Worm (Caenorhabditis elegans): ENCODE data around the gene C31H1.2.

C31H1.2 gene

DNA sequence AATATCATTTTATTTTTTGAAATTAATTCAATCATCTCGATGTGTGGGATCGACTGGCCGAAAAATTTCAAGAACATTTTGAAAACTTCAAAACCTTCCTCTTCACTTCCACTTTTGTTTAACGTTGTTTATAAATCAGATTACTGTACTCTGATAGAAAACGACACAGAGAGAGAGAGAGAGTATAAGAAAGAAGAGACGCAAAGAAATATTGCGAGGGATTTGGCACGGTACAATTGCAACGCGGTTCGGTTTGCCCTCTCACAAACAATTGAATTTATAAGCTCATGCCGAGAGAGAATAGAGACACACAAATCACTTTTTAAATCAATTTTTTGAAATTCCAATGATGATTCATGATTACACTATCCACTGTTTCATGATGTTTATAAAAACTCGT lies 15.3 kb downstream of the C31H1.2 start:
- TF ChIP-seq ceh-82 (tag; optimal IDR thresholded peaks at IDR 0.05) (no peak), mdl-1 (tag; optimal IDR thresholded peaks at IDR 0.05) (no peak), daf-16 (GFP tag; optimal IDR thresholded peaks at IDR 0.05) (no peak), daf-16 (tag; optimal IDR thresholded peaks at IDR 0.05) (no peak), dmd-9 (GFP tag; IDR thresholded peaks at IDR 0.05) (no peak), zfp-2 (tag; optimal IDR thresholded peaks at IDR 0.05) (no peak), dmd-6 (GFP tag; IDR thresholded peaks at IDR 0.05) (no peak), zip-2 (tag; optimal IDR thresholded peaks at IDR 0.05) (no peak), dmd-8 (GFP tag; IDR thresholded peaks at IDR 0.05) (no peak), cey-2 (tag; optimal IDR thresholded peaks at IDR 0.05; ENCODE audit: borderline replicate concordance, insufficient read depth) (no peak), tag-97 (GFP tag; IDR thresholded peaks at IDR 0.05) (no peak), nhr-10 (tag; optimal IDR thresholded peaks at IDR 0.05) (no peak), nhr-6 (tag; optimal IDR thresholded peaks at IDR 0.05) (no peak), hif-1 (tag; optimal IDR thresholded peaks at IDR 0.05) (no peak), lir-3 (tag; optimal IDR thresholded peaks at IDR 0.05) (no peak)

DNA sequence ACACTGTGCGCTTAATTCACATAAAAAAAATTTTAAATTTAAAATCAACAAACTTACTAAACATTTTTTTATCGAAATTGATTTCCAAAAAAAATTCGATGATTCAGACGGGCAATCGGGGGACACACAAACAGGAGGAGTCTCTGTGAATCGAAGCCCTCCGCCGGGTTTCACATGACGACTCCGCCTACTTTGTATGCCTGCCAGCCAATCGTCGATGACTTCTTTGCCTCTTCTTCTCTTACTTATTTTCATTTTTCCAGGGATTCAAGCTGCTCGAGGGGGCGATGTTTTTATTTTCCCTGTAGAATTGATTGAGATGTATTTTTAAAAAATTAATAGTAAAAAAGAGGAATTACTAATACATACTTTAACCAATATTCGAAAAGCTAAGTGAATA lies 15.8 kb downstream of the C31H1.2 start, which contains the start of gene lntl-1:
Gene lntl-1, minus strand, starts transcription at position 185 of the 400 bp plus-strand sequence.
- TF ChIP-seq rbr-2 (tag; optimal IDR thresholded peaks at IDR 0.05) = no peak
- no peak for TF ChIP-seq ceh-62 (tag; optimal IDR thresholded peaks at IDR 0.05)
- TF ChIP-seq unc-130 (GFP tag; optimal IDR thresholded peaks at IDR 0.05) = no peak
- no peak for TF ChIP-seq dve-1 (tag; optimal IDR thresholded peaks at IDR 0.05; ENCODE audit: insufficient read depth)
- TF ChIP-seq lin-29 (GFP tag; IDR thresholded peaks at IDR 0.05) = no peak
- TF ChIP-seq mxl-3 (GFP tag; optimal IDR thresholded peaks at IDR 0.05) = no peak
- TF ChIP-seq hlh-30 (tag; optimal IDR thresholded peaks at IDR 0.05; ENCODE audit: insufficient read depth) = peak; percentile 33
- peak in 1 of 2 experiments; percentile 27 for TF ChIP-seq lsy-2 (tag; optimal IDR thresholded peaks at IDR 0.05)

- no peak for TF ChIP-seq nhr-77 (tag; optimal IDR thresholded peaks at IDR 0.05)
- TF ChIP-seq rbr-2 (tag; optimal IDR thresholded peaks at IDR 0.05) = no peak
- no peak for TF ChIP-seq F49E8.2 (tag; optimal IDR thresholded peaks at IDR 0.05; ENCODE audit: borderline replicate concordance)
- TF ChIP-seq egl-43 (GFP tag; IDR thresholded peaks at IDR 0.05) = no peak
- no peak for TF ChIP-seq ceh-28 (tag; optimal IDR thresholded peaks at IDR 0.05)
- TF ChIP-seq unc-62 (GFP tag; optimal IDR thresholded peaks at IDR 0.05 in 1 of 2) = peak in 1 of 2 experiments; percentile 87
- TF ChIP-seq unc-62 (tag; optimal IDR thresholded peaks at IDR 0.05) = no peak
These were observed 18.6 kb downstream of the C31H1.2 start for ce11 chrIV:5809733-5810132.

ce11 chrIV:5811079-5811622 lies 20.1 kb downstream of the C31H1.2 start:
- no peak for TF ChIP-seq spr-1 (tag; optimal IDR thresholded peaks at IDR 0.05)
- TF ChIP-seq ceh-20 (GFP tag; IDR thresholded peaks at IDR 0.05) = no peak
- peak in 1 of 2 experiments; percentile 87 for TF ChIP-seq unc-62 (GFP tag; optimal IDR thresholded peaks at IDR 0.05 in 1 of 2)
- TF ChIP-seq unc-62 (tag; optimal IDR thresholded peaks at IDR 0.05) = no peak
- TF ChIP-seq skn-1 (tag; optimal IDR thresholded peaks at IDR 0.05) = no peak
- TF ChIP-seq nhr-48 (tag; optimal IDR thresholded peaks at IDR 0.05) = no peak
- no peak for TF ChIP-seq hmg-1.1 (GFP tag; IDR thresholded peaks at IDR 0.05)
- peak; percentile 3 for TF ChIP-seq unc-130 (GFP tag; optimal IDR thresholded peaks at IDR 0.05)
- TF ChIP-seq F49E8.2 (tag; optimal IDR thresholded peaks at IDR 0.05; ENCODE audit: borderline replicate concordance) = no peak
- peak; percentile 49 for TF ChIP-seq fkh-10 (GFP tag; optimal IDR thresholded peaks at IDR 0.05)
- no peak for TF ChIP-seq dmd-6 (GFP tag; IDR thresholded peaks at IDR 0.05)
- TF ChIP-seq hif-1 (tag; optimal IDR thresholded peaks at IDR 0.05) = no peak
